Worm (Caenorhabditis elegans): ENCODE data around the gene C06A8.6.
A peak's percentile ranks its signal among the peaks of the same experiment; 100 is the strongest.

C06A8.6 gene

DNA sequence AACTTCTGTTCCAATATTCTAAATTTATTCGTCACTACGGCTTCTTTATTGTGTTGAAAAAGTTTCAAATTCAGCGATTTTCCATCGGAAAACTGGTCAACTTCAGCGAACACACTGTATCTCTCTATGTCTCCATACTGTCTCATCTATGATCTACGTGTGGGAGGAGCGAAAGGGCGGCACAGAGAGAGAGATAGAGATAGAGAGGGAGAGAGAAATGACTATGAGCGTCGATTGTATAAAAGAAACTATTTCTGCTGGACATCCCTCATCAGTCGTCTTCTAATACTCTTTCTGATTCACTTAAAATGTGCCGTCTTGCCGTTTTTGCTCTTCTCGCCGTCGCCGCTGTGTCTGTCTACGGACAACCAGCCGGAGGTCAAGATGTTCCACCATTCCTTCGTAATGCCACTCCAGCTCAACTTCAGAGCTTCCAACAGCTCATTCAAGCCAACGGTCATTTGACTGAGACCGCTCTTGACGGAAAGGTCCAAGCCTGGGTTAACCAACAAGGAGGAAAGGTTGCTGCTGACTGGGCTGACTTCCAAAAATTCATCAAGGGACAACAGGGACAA is 18.1 kb downstream of the C06A8.6 start, which contains the start of gene srlf-1:
TSS of gene srlf-1 (plus strand) at position 268 of the 575 bp plus-strand sequence.
- peak; percentile 68 for TF ChIP-seq ama-1 (optimal IDR thresholded peaks at IDR 0.05)
- TF ChIP-seq tra-4 (tag; optimal IDR thresholded peaks at IDR 0.05), result no peak

DNA sequence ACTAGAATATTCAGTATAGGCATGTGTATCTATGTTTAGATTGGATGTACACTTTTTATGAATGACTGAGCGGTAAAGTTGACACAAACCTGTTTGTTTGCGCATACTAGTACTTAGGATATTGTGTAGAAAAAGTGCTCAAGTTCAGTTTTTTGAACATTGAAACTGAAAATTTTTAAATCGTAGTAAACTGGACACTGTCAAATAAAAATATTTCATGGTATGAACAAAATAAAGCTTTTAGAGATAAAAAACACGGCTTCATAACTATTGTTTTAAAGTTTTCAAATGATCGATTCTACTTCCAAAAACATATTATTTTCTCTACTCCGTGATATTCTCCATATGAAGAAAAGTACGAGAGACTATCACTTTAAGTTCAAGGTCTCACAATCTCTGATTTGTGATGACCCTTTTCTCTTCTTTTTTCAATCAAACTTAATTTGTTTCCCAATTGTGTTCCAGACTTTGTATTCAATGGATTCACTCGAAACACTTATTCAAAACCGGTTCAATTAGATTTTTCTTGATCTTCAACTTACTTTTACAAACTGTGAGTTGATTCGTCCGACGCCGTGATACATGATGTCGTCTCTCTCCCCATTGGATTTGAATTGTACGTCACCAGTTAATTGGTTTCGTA is 19.2 kb downstream of the C06A8.6 start:
- TF ChIP-seq sea-1 (GFP tag; conservative IDR thresholded peaks at IDR 0.05) (no peak), ama-1 (optimal IDR thresholded peaks at IDR 0.05) (no peak), ceh-36 (tag; optimal IDR thresholded peaks at IDR 0.05) (no peak), ets-7 (tag; optimal IDR thresholded peaks at IDR 0.05) (no peak), tra-4 (tag; optimal IDR thresholded peaks at IDR 0.05) (no peak), tbx-11 (GFP tag; IDR thresholded peaks at IDR 0.05) (no peak), flt-1 (GFP tag; IDR thresholded peaks at IDR 0.05) (no peak), hnd-1 (tag; optimal IDR thresholded peaks at IDR 0.05) (no peak), F13C5.2 (tag; optimal IDR thresholded peaks at IDR 0.05) (no peak), pes-1 (GFP tag; IDR thresholded peaks at IDR 0.05) (no peak), aly-1 (tag; optimal IDR thresholded peaks at IDR 0.05) (no peak)

DNA sequence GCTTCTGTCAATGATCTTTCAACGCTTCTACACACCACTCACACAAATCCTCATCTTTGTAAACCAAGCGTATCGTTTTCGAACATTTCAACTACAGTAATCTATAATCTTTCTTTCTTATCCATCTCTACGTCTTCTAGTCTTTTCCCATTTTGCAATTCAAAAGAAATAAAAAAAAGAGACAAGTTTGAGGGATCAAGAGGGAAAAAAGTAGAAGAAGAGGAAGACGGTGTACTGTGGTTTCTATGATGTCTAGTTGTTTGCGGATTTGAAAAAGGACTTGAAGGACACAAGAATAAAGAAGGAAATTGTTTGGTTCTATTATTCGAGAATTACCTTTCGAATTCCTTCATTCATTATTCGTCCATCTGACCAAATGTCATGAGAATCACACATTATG is 20.2 kb downstream of the C06A8.6 start:
- TF ChIP-seq ceh-36 (tag; optimal IDR thresholded peaks at IDR 0.05) (no peak), sea-1 (GFP tag; conservative IDR thresholded peaks at IDR 0.05) (no peak), ets-7 (tag; optimal IDR thresholded peaks at IDR 0.05) (no peak), tbx-11 (GFP tag; IDR thresholded peaks at IDR 0.05) (no peak), ceh-13 (GFP tag; optimal IDR thresholded peaks at IDR 0.05) (no peak), F13C5.2 (tag; optimal IDR thresholded peaks at IDR 0.05) (no peak), hmg-4 (GFP tag; optimal IDR thresholded peaks at IDR 0.05) (no peak)

DNA sequence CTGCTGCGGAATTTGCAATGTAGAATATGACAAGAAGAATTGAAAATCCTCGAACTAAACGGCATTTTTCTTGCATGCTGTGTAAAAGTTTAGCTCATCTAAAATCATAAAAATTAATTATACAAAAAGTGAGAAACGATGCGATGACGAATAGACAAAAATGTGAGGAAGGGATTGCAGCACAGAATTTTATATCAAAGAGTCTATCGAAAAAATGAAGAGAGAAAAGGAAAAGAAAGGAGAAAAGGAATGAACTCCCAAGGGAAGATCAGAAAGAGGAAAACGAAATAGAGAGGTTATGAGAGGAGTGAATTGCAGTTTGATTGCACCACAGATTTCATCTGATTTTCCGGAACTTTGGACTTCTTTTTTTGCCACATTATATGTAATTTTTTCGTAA is 21.9 kb downstream of the C06A8.6 start, which contains the start of gene glr-4:
TSS of gene glr-4 (minus strand) at position 101 of the 400 bp plus-strand sequence.
- no peak for TF ChIP-seq sea-1 (GFP tag; conservative IDR thresholded peaks at IDR 0.05)
- no peak for TF ChIP-seq scrt-1 (GFP tag; IDR thresholded peaks at IDR 0.05)
- TF ChIP-seq flt-1 (GFP tag; IDR thresholded peaks at IDR 0.05), result no peak
- TF ChIP-seq ama-1 (optimal IDR thresholded peaks at IDR 0.05), result no peak
- no peak for TF ChIP-seq pes-1 (GFP tag; IDR thresholded peaks at IDR 0.05)
- no peak for TF ChIP-seq hmbx-1 (tag; optimal IDR thresholded peaks at IDR 0.05)

DNA sequence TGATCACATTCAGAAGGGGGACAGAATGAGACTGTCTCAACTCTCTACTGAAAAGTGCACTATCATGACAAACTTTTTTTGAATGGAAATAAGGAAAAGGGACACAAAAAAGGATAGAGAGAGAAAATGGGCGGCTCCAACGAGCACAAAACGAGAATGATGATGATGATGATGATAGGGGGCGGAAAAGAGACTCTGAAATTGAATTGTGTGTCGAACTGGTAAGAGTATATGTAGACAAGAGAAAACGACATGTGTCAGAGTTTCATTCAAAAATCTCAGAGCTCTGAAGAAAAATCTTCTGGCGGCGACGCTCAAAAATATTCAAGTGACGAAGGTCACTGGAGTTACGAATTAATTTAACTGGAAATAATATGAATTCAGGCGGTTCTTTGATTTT is 23.0 kb downstream of the C06A8.6 start:
- no peak for TF ChIP-seq scrt-1 (GFP tag; IDR thresholded peaks at IDR 0.05)
- TF ChIP-seq B0310.2 (tag; optimal IDR thresholded peaks at IDR 0.05), result no peak
- no peak for TF ChIP-seq hmg-4 (GFP tag; optimal IDR thresholded peaks at IDR 0.05)
- no peak for TF ChIP-seq F13C5.2 (tag; optimal IDR thresholded peaks at IDR 0.05)
- TF ChIP-seq hmbx-1 (tag; optimal IDR thresholded peaks at IDR 0.05), result no peak
- TF ChIP-seq tra-4 (tag; optimal IDR thresholded peaks at IDR 0.05), result no peak
- TF ChIP-seq ets-7 (tag; optimal IDR thresholded peaks at IDR 0.05), result no peak
- TF ChIP-seq hnd-1 (tag; optimal IDR thresholded peaks at IDR 0.05), result no peak
- TF ChIP-seq sea-1 (GFP tag; conservative IDR thresholded peaks at IDR 0.05), result no peak
- TF ChIP-seq ceh-36 (tag; optimal IDR thresholded peaks at IDR 0.05), result no peak

DNA sequence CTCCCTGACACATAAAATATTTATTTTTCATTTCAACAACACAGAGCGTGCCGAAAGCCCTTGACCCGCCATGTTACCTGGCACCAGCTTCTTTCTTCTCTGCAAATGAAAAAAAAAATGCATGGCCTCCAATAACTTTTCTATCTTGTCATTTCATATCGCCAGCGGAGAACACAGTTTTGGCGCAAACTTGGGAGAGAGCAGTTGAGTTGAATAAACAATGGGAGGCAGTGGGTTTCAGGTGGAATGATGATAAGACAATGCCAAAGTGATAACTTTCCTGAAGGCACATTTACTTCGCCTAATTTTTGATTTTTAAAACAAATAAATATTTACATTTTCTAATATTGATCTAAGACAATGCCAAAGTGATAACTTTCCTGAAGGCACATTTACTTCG is 29.0 kb downstream of the C06A8.6 start:
- no peak for TF ChIP-seq ceh-13 (GFP tag; optimal IDR thresholded peaks at IDR 0.05)

DNA sequence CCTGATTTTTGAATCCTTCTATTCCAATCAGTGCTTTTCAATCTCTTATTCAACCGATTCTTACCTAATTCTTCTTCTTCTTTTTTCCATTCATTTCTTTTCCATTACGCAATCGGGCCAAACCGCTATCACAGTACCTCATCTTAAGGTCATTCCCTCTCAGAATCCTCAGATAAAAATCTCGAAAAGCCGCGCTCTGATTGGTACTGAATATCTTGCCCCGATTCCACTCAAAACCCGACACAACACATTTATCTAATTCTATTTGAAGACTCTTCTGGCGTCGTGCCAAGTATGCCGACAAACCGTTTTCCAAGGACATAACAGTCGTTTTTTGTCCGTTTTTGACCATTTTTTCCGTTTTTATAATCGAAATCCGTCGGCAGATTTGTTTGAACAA is 29.6 kb downstream of the C06A8.6 start:
- no peak for TF ChIP-seq ets-7 (tag; optimal IDR thresholded peaks at IDR 0.05)
- no peak for TF ChIP-seq aly-1 (tag; optimal IDR thresholded peaks at IDR 0.05)
- no peak for TF ChIP-seq ceh-36 (tag; optimal IDR thresholded peaks at IDR 0.05)
- no peak for TF ChIP-seq hmbx-1 (tag; optimal IDR thresholded peaks at IDR 0.05)
- no peak for TF ChIP-seq pes-1 (GFP tag; IDR thresholded peaks at IDR 0.05)
- TF ChIP-seq tra-4 (tag; optimal IDR thresholded peaks at IDR 0.05), result no peak
- no peak for TF ChIP-seq ceh-13 (GFP tag; optimal IDR thresholded peaks at IDR 0.05)
- no peak for TF ChIP-seq B0310.2 (tag; optimal IDR thresholded peaks at IDR 0.05)
- no peak for TF ChIP-seq tbx-37 (GFP tag; conservative IDR thresholded peaks at IDR 0.05)
- no peak for TF ChIP-seq F13C5.2 (tag; optimal IDR thresholded peaks at IDR 0.05)
- no peak for TF ChIP-seq ama-1 (optimal IDR thresholded peaks at IDR 0.05)
- no peak for TF ChIP-seq flt-1 (GFP tag; IDR thresholded peaks at IDR 0.05)
- no peak for TF ChIP-seq tbx-11 (GFP tag; IDR thresholded peaks at IDR 0.05)
- no peak for TF ChIP-seq hmg-4 (GFP tag; optimal IDR thresholded peaks at IDR 0.05)
- TF ChIP-seq scrt-1 (GFP tag; IDR thresholded peaks at IDR 0.05), result no peak
- TF ChIP-seq hnd-1 (tag; optimal IDR thresholded peaks at IDR 0.05), result no peak

DNA sequence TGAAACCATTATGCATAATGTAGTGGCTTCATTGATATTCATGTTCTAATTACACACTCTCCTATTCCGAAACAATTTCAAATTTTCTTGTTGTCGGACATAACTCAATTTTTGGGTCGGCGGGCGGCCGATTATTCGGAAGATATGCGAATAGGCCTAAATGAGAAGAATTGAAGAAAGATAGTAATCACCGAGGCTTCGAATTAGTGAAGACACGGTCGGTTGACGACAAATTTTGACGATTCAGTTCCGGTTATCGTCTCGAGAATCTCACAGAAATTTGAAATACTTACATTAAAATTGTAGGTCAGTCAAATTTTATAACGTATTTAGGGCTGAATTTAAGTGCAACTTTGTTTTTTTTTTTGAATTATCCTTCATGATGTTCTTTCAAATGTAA is 30.9 kb downstream of the C06A8.6 start:
- TF ChIP-seq ceh-13 (GFP tag; optimal IDR thresholded peaks at IDR 0.05), result no peak
- TF ChIP-seq aly-1 (tag; optimal IDR thresholded peaks at IDR 0.05), result no peak
- no peak for TF ChIP-seq flt-1 (GFP tag; IDR thresholded peaks at IDR 0.05)
- no peak for TF ChIP-seq hnd-1 (tag; optimal IDR thresholded peaks at IDR 0.05)
- TF ChIP-seq tbx-11 (GFP tag; IDR thresholded peaks at IDR 0.05), result no peak
- TF ChIP-seq F13C5.2 (tag; optimal IDR thresholded peaks at IDR 0.05), result no peak
- TF ChIP-seq scrt-1 (GFP tag; IDR thresholded peaks at IDR 0.05), result no peak
- TF ChIP-seq ama-1 (optimal IDR thresholded peaks at IDR 0.05), result no peak
- no peak for TF ChIP-seq tbx-37 (GFP tag; conservative IDR thresholded peaks at IDR 0.05)
- no peak for TF ChIP-seq sea-1 (GFP tag; conservative IDR thresholded peaks at IDR 0.05)
- TF ChIP-seq B0310.2 (tag; optimal IDR thresholded peaks at IDR 0.05), result no peak
- no peak for TF ChIP-seq pes-1 (GFP tag; IDR thresholded peaks at IDR 0.05)
- TF ChIP-seq ets-7 (tag; optimal IDR thresholded peaks at IDR 0.05), result no peak
- TF ChIP-seq hmbx-1 (tag; optimal IDR thresholded peaks at IDR 0.05), result no peak
- TF ChIP-seq hmg-4 (GFP tag; optimal IDR thresholded peaks at IDR 0.05), result no peak
- TF ChIP-seq tra-4 (tag; optimal IDR thresholded peaks at IDR 0.05), result no peak
- no peak for TF ChIP-seq ceh-36 (tag; optimal IDR thresholded peaks at IDR 0.05)
